Worm (Caenorhabditis elegans): Measurements from ENCODE around the gene flp-27.

flp-27 gene

DNA sequence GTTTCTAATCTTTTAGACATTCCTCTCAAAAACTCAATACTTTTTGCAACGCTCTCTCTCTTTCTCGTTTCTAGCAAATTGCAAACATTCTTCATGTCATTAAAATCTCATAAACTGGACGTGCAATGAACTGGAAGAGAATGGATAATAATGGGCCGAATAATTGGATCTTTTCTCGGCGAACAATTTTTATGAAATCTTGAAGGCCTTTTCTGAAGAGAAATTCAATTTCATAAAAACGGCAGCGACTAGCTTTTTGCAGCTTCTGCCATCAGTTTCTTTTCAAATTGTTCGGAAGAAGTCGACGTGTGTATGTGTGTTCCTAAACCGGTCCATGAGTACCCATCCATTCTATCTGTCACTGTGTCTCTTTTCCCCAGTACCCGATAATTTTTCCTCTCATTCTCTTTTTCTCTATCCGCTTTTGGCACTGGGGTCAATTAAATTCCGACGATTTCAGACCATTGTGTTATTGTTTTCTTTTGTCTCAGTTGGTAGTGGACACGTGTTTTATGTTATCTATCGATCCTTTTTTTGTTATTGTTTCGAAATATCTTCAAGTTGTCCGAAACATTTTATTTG, 21.9 kb downstream of the flp-27 start:
- TF ChIP-seq unc-62 (GFP tag; optimal IDR thresholded peaks at IDR 0.05) = no peak

DNA sequence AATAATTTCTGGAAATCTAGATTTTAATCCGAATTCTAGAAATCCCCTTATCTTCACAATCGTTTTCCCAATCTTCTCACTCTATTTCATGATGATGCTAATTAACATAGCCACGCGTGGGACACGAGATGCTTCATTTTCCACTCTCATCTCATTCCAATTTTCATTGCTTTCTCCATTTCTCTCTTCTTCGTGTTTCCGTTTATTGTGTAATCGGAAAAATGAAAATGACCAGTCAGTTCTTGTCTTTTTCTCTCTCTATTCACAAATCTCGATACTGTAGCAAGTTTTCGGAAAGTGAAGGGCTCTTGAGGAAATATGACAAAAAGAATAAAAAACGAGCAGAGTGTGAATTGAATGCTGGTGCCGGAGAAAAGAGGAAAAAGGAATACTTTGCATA, 23.7 kb downstream of the flp-27 start:
- TF ChIP-seq unc-62 (GFP tag; optimal IDR thresholded peaks at IDR 0.05) = no peak

ce11 chrII:5707532-5707931, 26.7 kb downstream of the flp-27 start, which contains the start of gene osta-2:
Gene osta-2 (plus strand): TSS chrII:5707691.
- no peak for TF ChIP-seq unc-62 (GFP tag; optimal IDR thresholded peaks at IDR 0.05)

DNA sequence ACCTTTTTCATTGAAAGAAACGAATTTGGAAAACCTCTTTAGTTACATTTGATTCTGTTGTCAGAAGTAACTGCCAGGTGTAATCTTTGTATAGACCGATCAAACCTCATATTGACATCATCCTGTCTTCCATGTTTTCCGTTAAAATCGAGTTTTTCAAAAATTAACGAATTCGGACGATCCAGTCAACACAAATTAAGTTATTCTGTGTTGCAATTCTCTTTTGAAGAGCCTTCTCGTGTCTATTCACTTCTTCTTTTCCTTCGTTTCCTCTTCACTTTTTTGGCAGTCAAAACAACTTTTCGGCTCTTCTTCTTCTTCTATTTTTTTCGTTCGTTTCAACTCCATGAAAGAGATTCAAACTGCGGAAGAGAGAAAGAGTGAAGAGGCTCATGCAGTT, 27.4 kb downstream of the flp-27 start:
- TF ChIP-seq unc-62 (GFP tag; optimal IDR thresholded peaks at IDR 0.05) = no peak

DNA sequence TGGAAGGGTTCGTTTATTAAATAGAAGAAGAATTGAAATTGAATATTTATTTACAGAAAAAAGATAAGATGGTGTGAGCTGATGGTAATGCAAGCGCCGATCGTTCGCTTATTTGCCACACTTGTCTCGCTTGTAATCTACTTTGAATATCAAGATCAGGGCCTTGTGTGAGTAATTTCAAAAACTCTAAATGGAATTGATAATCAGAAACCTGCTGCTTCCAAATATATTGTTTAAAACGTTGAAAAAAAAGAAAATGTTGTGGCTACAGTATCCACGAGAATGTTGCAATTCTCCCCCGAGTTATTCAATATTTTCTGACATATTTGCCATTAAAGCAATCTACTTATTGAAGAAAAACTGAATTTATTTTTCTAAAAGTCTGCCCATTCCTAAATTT, 30.0 kb downstream of the flp-27 start:
- no peak for TF ChIP-seq unc-62 (GFP tag; optimal IDR thresholded peaks at IDR 0.05)

DNA sequence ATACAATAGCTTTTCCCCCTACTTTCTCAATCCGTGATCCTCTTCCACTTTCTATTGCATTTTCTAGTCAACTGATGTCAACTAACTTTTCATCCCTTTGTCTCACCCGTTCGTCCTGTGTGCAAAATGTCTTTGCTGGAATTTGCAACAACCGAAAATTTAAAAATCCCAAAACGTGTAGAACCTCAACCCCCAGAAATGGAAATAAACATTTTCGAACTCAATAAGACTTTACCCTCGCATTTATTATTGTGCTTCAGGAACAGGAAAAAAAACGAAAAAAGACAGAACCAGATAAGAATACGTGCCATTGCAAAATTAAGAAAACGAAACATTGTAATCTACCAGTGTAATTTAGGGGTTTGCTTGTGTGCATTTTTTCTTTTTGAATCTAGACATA, 31.3 kb downstream of the flp-27 start:
- TF ChIP-seq unc-62 (GFP tag; optimal IDR thresholded peaks at IDR 0.05) = no peak

- no peak for TF ChIP-seq unc-62 (GFP tag; optimal IDR thresholded peaks at IDR 0.05)
Observed at ce11 chrII:5714807-5715206, 34.0 kb downstream of the flp-27 start, which contains the start of the genes tiar-1 and lelo-4. Gene tiar-1 (minus strand): TSS chrII:5714823. Gene lelo-4 (plus strand): TSS chrII:5714924.

DNA sequence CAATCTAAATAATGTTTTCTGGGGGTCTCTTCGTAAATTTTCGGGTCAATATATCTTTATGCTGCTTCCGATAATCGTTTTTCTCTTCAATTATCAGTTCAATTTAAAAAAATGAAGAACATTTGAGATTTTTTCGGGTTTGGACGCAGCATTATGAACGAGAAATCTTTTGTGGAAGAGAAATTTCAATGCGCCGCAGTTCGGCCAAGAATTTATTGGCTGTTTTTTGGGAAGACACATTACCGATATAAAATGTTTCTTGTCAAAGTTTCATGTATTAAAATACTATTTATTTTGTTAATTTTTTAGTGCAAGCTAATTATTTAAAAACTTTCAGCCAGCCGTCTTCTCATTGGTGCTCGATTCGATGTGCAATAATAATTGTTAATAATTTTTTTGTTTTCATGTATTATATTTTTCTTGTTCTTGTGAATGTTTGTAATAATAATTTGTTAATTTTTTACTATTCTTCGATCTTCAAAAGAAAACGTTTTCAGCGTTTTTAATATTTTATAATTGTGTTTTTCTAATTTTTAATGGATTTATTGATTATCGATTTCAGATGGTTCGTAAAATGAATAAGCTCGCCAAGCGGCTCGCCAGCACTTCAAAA, 35.0 kb downstream of the flp-27 start, which contains the start of the genes C18A3.10 and C18A3.3:
Gene C18A3.10, minus strand, starts transcription at position 101 of the 613 bp plus-strand sequence.
Gene C18A3.3, plus strand, starts transcription at position 563 of the 613 bp plus-strand sequence.
- TF ChIP-seq unc-62 (GFP tag; optimal IDR thresholded peaks at IDR 0.05) = no peak

ce11 chrII:5717831-5718230, 37.0 kb downstream of the flp-27 start, which contains the start of gene zipt-3:
Gene zipt-3 (plus strand): TSS chrII:5718131.
- TF ChIP-seq unc-62 (GFP tag; optimal IDR thresholded peaks at IDR 0.05) = no peak

DNA sequence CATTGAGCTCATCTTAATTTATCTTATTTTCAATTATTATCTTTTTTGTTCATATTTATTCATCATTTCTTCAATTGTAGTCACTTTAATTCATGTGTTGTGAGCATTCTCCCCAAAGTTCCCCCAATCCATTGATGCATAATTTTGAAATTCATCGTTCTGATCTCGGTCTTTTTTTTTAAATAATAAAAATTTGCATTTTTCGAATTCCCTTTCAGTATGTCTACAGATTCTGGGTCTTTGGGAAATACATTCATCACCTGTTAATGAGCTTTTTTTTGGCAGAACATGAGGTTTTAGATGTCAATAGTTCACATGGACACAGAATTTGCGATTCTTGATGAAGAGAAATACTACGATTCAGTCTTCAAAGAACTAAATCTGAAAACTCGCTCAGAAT, 39.0 kb downstream of the flp-27 start, which contains the start of gene damt-1:
Gene damt-1, plus strand, starts transcription at position 301 of the 400 bp plus-strand sequence.
- TF ChIP-seq unc-62 (GFP tag; optimal IDR thresholded peaks at IDR 0.05) = no peak

DNA sequence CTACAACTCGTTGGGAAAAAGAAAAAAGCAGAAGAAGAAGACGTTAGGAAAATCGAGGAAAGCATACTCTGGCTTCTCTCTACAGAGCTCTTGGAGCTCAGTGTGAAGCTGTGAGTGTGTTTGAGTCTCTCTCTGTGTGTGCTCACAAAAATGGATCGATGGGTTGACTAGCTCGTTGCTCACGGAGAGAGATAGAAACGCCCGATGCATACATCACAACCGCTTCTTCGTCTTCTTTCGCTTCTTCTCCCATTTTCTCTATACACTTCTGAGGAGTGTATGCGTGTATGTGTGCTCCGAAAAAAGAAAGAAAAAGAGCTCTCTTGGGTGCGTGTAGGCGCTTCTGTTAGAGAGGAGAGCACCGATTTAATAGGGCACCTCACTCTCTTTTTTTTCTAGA, 44.3 kb downstream of the flp-27 start:
- TF ChIP-seq unc-62 (GFP tag; optimal IDR thresholded peaks at IDR 0.05) = no peak

DNA sequence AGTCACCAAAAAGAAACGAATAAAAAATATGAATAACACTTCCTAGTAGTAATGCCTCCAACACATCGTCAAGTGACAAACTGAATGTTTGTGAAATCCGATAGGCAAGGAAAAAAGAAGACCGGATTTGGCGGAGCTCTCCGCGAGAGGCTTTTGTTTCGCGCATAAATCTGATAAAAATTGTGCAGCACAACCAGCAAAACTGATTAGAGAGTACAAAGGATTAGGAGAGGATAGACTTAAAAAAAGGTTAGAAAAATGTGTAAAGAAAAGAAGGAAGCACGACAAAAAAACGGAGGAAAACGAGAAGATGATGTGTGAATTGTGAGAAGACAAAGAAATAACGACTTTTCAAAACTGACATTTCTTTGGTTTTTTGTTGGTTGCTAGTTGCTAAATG, 46.9 kb downstream of the flp-27 start, which contains the start of gene rab-3:
Gene rab-3, minus strand, starts transcription at position 147 of the 400 bp plus-strand sequence.
- no peak for TF ChIP-seq unc-62 (GFP tag; optimal IDR thresholded peaks at IDR 0.05)

DNA sequence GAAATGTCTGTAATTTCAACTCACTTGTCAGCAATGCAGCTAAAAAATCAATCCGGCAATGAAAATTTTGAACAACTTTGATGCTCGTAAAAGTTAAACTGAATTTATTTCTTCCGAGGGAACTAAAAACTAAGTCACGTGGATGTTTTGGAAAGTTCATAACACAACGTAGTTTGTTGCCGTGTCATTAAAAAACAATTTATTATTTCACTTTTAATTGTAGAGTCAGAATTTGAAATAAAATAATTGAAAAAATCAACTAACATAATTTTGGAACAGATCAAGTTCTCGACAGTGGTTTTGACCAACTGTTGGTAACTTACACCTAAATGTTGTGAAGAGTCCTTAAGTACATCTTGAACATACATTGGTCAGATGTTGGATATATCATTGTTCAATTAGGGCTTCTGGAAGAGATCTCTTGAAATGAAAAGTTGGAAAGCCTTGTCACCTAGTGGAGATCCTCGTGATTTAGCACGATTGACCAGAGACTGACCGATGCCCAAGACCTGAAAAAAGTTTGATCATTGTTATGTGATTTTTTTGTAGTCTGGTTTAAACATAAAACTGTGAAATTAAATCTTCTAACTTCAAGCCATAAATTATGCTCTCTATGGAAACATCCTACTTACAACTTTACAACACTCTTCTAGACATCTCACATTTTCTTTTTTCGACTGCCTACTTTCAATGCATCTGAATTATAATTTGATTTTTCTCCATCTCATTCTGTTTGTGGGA, 49.7 kb downstream of the flp-27 start, which contains the start of the genes C18A3.7 and C18A3.11:
Gene C18A3.7, minus strand, starts transcription at position 101 of the 741 bp plus-strand sequence.
Gene C18A3.11, plus strand, starts transcription at position 691 of the 741 bp plus-strand sequence.
- no peak for TF ChIP-seq unc-62 (GFP tag; optimal IDR thresholded peaks at IDR 0.05)

All from whole organism, dauer.